Fruit fly (Drosophila melanogaster): ENCODE data around the gene CG34124.

- TF ChIP-seq Sin3A (optimal IDR thresholded peaks at IDR 0.05), result no peak
- no peak for TF ChIP-seq psq (optimal IDR thresholded peaks at IDR 0.05)
- TF ChIP-seq Myc (optimal IDR thresholded peaks at IDR 0.05), result no peak
Observed at dm6 chr2L:5001582-5001929, 43.3 kb downstream of the CG34124 start.
